Fruit fly (Drosophila melanogaster): ENCODE results near the gene Cdc14.

DNA sequence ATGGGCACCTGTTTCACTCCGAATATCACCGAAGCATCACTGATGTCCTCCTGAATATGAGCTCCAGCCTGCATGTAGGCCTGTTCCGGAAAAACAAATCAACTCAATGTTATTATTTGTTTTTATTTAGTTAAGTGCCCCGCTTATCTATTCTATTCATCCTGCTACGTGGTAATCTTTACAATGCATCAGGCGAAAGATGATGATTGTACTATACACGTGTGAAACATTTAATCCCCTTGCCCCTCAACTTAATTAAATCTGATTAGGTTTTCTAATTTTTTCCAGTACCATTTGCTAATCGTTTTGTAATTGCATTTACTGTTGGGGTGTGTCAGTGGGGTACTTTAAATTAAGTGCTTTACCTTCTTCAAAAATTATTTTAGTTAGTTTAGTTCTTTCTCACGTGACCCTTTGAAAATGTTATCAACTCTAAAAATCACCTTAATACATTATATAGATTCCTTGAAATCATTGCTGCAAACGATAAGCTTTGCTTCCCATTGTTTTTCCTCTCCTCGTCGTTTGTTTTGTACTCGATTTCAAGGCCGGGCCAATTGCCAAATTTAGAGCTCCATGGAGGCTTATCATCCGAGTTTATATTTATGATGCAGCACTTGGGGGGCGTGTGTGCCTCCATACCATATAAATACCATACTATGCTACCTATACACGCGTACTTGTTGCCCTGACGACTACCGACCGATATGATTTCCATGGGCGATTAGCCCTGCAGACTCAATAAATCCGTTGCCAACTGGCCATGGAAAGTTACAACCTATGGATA is 15.6 kb downstream of the Cdc14 start:
- TF ChIP-seq Sin3A (optimal IDR thresholded peaks at IDR 0.05) (no peak), ttk (optimal IDR thresholded peaks at IDR 0.05) (no peak)
